Worm (Caenorhabditis elegans): ENCODE measurements around the gene unc-62.

- TF ChIP-seq ztf-29 (GFP tag; IDR thresholded peaks at IDR 0.05) (no peak), flt-1 (GFP tag; IDR thresholded peaks at IDR 0.05) (no peak), ztf-23 (GFP tag; IDR thresholded peaks at IDR 0.05) (no peak), tab-1 (GFP tag; IDR thresholded peaks at IDR 0.05) (no peak), ref-1 (GFP tag; conservative IDR thresholded peaks at IDR 0.05) (no peak), cog-1 (tag; optimal IDR thresholded peaks at IDR 0.05) (no peak), med-1 (GFP tag; optimal IDR thresholded peaks at IDR 0.05; ENCODE audit: insufficient read depth) (no peak), T22C8.4 (GFP tag; IDR thresholded peaks at IDR 0.05) (no peak), klf-2 (GFP tag; conservative IDR thresholded peaks at IDR 0.05) (no peak)
These were observed 6.7 kb downstream of the unc-62 start for ce11 chrV:4503868-4504365.

Data from whole organism, midembryonic.